Worm (Caenorhabditis elegans): ENCODE results near the gene Y11D7A.9.

DNA sequence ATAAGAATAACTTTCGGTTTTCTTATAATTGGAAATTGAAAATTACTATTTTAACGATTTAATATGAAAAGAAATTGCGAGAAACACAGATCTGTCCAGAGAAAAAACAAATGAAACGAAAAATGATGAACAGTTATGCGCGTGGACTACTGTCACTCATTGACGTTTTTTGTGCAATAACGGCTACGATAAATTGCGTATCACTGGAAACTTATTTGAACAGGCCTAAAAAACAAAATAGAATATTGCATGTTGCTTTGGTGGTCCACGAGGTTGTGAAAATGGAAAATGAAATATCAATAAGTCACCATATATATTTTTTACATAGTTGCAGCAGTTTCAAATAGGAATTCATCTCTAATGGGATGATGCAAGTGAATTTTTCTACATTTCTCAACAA is 8.6 kb upstream of the Y11D7A.9 start:
- TF ChIP-seq tab-1 (GFP tag; IDR thresholded peaks at IDR 0.05) (no peak), flt-1 (GFP tag; IDR thresholded peaks at IDR 0.05) (no peak)
